Worm (Caenorhabditis elegans): ENCODE data around the gene str-44.

DNA sequence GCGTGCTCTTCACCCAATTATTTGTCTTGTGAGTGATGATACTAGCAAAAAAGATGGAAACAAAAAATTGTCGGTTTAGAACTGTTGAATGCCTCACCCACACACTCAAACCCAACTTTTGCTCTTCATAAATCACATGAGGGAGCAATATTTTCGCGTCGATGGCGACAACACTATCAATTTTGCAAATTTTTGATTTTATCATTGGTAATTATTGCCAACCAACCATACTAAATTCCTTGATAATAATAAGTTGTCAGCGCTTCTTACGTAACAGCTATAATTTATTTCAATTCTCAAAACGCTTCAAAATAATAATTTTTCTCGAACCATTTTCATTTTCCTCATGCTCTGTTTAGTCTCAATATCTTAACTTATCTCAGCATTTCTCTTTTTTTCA lies 35.8 kb downstream of the str-44 start:
- TF ChIP-seq him-1 (tag; optimal IDR thresholded peaks at IDR 0.05), result no peak
- no peak for TF ChIP-seq W03F9.2 (tag; optimal IDR thresholded peaks at IDR 0.05)
- TF ChIP-seq dao-5 (tag; optimal IDR thresholded peaks at IDR 0.05), result no peak

Measured in whole organism, L4/young adult.